Fruit fly (Drosophila melanogaster) whole organism, wandering third instar larva: ENCODE data around the gene Sod1.
A peak's percentile ranks its signal among the peaks of the same experiment; 100 is the strongest.

Experiments
- CG9705 ChIP-seq: fragments of 200-800 bp; sonication (Bioruptor generic); optimal IDR thresholded peaks from 2 replicates; lab custom pipeline; 2018; ENCODE audit warnings: missing biosample characterization, mild to moderate bottlenecking, missing genetic modification characterization
- Dif ChIP-seq: fragments of 200-275, 200-300 bp; sonication (Bioruptor generic); optimal IDR thresholded peaks from 2 replicates; lab custom pipeline; 2018; ENCODE audit warnings: missing biosample characterization, missing genetic modification characterization; ENCODE audit not compliant: partially characterized antibody
- dmrt93B ChIP-seq: fragments of 200-800 bp; sonication (Bioruptor generic); optimal IDR thresholded peaks from 2 replicates; lab custom pipeline; 2018; ENCODE audit warnings: missing biosample characterization, mild to moderate bottlenecking, missing genetic modification characterization
- foxo ChIP-seq, 2 experiments: fragments of 200-800 bp; sonication (Bioruptor generic); optimal IDR thresholded peaks; 2 replicates in 1 of 2; 3 replicates in 1 of 2; lab custom pipeline; 2016 to 2017; ENCODE audit warnings: missing biosample characterization in 2 of 2, missing genetic modification characterization in 2 of 2
- fru ChIP-seq: fragments of 200-800 bp; sonication (Bioruptor generic); optimal IDR thresholded peaks from 3 replicates; lab custom pipeline; 2016; ENCODE audit warnings: missing biosample characterization, mild to moderate bottlenecking, missing genetic modification characterization
- h ChIP-seq: fragments of 200-800 bp; sonication (Bioruptor generic); optimal IDR thresholded peaks from 3 replicates; lab custom pipeline; 2016; ENCODE audit warnings: missing biosample characterization, mild to moderate bottlenecking, missing genetic modification characterization
- lola ChIP-seq: fragments of >200 bp; optimal IDR thresholded peaks from 2 replicates; lab custom pipeline; 2017; ENCODE audit warnings: missing biosample characterization, missing genetic modification characterization
- pan ChIP-seq: fragments of >200 bp; optimal IDR thresholded peaks from 2 replicates; lab custom pipeline; 2017
- usp ChIP-seq: fragments of >200 bp; optimal IDR thresholded peaks from 2 replicates; lab custom pipeline; 2017; ENCODE audit warnings: missing biosample characterization, missing genetic modification characterization

dm6 chr3L:11070372-11070854 lies 43.1 kb downstream of the Sod1 start, which contains the start of gene Mocs1:
- TF ChIP-seq CG9705 (no peak), Dif (GFP tag; lab: Kevin White, UChicago) (peak; percentile 47), fru (GFP tag; lab: Kevin White, UChicago) (no peak), h (GFP tag; lab: Kevin White, UChicago) (no peak), dmrt93B (GFP tag; lab: Kevin White, UChicago) (no peak), foxo (GFP tag; optimal IDR thresholded peaks at IDR 0.05; lab: Kevin White, UChicago) (peak in 1 of 2 experiments; percentile 43), usp (GFP tag; lab: Kevin White, UChicago) (no peak), pan (lab: Kevin White, UChicago) (no peak), lola (GFP tag; lab: Kevin White, UChicago) (no peak)
